Fruit fly (Drosophila melanogaster) whole organism, embryonic: ENCODE data around the gene CG9776.

Experiments used
- Atf6 ChIP-seq: fragments of 200-800 bp; sonication (Bioruptor generic); IDR thresholded peaks from 2 replicates; pipeline ENCODE4 v1.3.6; 2022; ENCODE audit warnings: missing biosample characterization, missing genetic modification characterization
- Bgb ChIP-seq: fragments of 200-800 bp; sonication (Bioruptor generic); IDR thresholded peaks from 2 replicates; pipeline ENCODE4 v1.3.6; 2022; ENCODE audit warnings: missing biosample characterization, missing genetic modification characterization; ENCODE audit not compliant: partially characterized antibody
- C15 ChIP-seq: fragments of 200-800 bp; sonication (Bioruptor generic); IDR thresholded peaks from 3 replicates; pipeline ENCODE4 v1.3.6; 2022; ENCODE audit warnings: missing biosample characterization, missing genetic modification characterization
- CG10543 ChIP-seq: fragments of 200-800 bp; sonication (Bioruptor generic); optimal IDR thresholded peaks from 3 replicates; lab custom pipeline; 2017; ENCODE audit warnings: missing biosample characterization, mild to moderate bottlenecking, missing genetic modification characterization, moderate library complexity
- CG10565 ChIP-seq: fragments of 200-800 bp; sonication (Bioruptor generic); optimal IDR thresholded peaks from 3 replicates; lab custom pipeline; 2016; ENCODE audit warnings: missing biosample characterization, mild to moderate bottlenecking, missing genetic modification characterization
- CG11695 ChIP-seq: fragments of 200-800 bp; sonication (Bioruptor generic); IDR thresholded peaks from 3 replicates; pipeline ENCODE4 v1.3.6; 2022; ENCODE audit warnings: missing biosample characterization, missing genetic modification characterization
- CG12155 ChIP-seq: fragments of 200-800 bp; sonication (Bioruptor generic); optimal IDR thresholded peaks from 3 replicates; lab custom pipeline; 2016; ENCODE audit warnings: missing biosample characterization, missing genetic modification characterization
- CG12236 ChIP-seq: fragments of 200-800 bp; sonication (Bioruptor generic); optimal IDR thresholded peaks from 2 replicates; lab custom pipeline; 2016; ENCODE audit warnings: missing biosample characterization, missing genetic modification characterization
- CG12391 ChIP-seq: fragments of 200-800 bp; sonication (Bioruptor generic); optimal IDR thresholded peaks from 3 replicates; lab custom pipeline; 2018; ENCODE audit warnings: missing biosample characterization, mild to moderate bottlenecking, missing genetic modification characterization, moderate library complexity
- CG16813 ChIP-seq: fragments of 200-800 bp; sonication (Bioruptor generic); IDR thresholded peaks from 3 replicates; pipeline ENCODE4 v1.3.6; 2022; ENCODE audit warnings: missing biosample characterization, missing genetic modification characterization; ENCODE audit not compliant: partially characterized antibody
- CG18011 ChIP-seq: fragments of 200-800 bp; sonication (Bioruptor generic); optimal IDR thresholded peaks from 2 replicates; lab custom pipeline; 2017; ENCODE audit warnings: missing biosample characterization, missing genetic modification characterization, mild to moderate bottlenecking, moderate library complexity, missing genotype
- CG18599 ChIP-seq: fragments of 200-800 bp; sonication (Bioruptor generic); optimal IDR thresholded peaks from 3 replicates; lab custom pipeline; 2017; ENCODE audit warnings: missing biosample characterization, missing genetic modification characterization, mild to moderate bottlenecking, moderate library complexity, missing genetic modification reagents
- CG2678 ChIP-seq: fragments of 200-800 bp; sonication (Bioruptor generic); optimal IDR thresholded peaks from 3 replicates; lab custom pipeline; 2019; ENCODE audit warnings: missing biosample characterization, mild to moderate bottlenecking, missing genetic modification characterization, moderate library complexity
- CG3065 ChIP-seq: fragments of 200-800 bp; sonication (Bioruptor generic); optimal IDR thresholded peaks from 2 replicates; lab custom pipeline; 2016; ENCODE audit warnings: missing biosample characterization, missing genetic modification characterization
- CG31365 ChIP-seq: fragments of 200-800 bp; sonication (Bioruptor generic); optimal IDR thresholded peaks from 2 replicates; lab custom pipeline; 2018; ENCODE audit warnings: missing biosample characterization, mild to moderate bottlenecking, missing genetic modification characterization
- CG32532 ChIP-seq: fragments of 200-800 bp; sonication (Bioruptor generic); IDR thresholded peaks from 2 replicates; pipeline ENCODE4 v1.3.6; 2022; ENCODE audit warnings: missing biosample characterization, missing genetic modification characterization
- CG32772 ChIP-seq: fragments of 200-800 bp; sonication (Bioruptor generic); IDR thresholded peaks from 2 replicates; pipeline ENCODE4 v1.3.6; 2022; ENCODE audit warnings: missing biosample characterization, missing genetic modification characterization
- CG34422 ChIP-seq: fragments of 200-800 bp; sonication (Bioruptor generic); IDR thresholded peaks from 3 replicates; pipeline ENCODE4 v1.3.6; 2022; ENCODE audit warnings: missing biosample characterization, missing genetic modification characterization
- CG3995 ChIP-seq: fragments of 200-800 bp; sonication (Bioruptor generic); optimal IDR thresholded peaks from 3 replicates; lab custom pipeline; 2016; ENCODE audit warnings: missing biosample characterization, missing genetic modification characterization
- CG4820 ChIP-seq: fragments of 200-800 bp; sonication (Bioruptor generic); optimal IDR thresholded peaks from 3 replicates; lab custom pipeline; 2016; ENCODE audit warnings: missing biosample characterization, missing genetic modification characterization
- CG6854 ChIP-seq: fragments of 200-800 bp; sonication (Bioruptor generic); optimal IDR thresholded peaks from 3 replicates; lab custom pipeline; 2017; ENCODE audit warnings: missing biosample characterization, mild to moderate bottlenecking, missing genetic modification characterization
- CG7928 ChIP-seq: fragments of 200-800 bp; sonication (Bioruptor generic); optimal IDR thresholded peaks from 2 replicates; lab custom pipeline; 2017; ENCODE audit warnings: missing biosample characterization, mild to moderate bottlenecking, missing genetic modification characterization
- CG9817 ChIP-seq: fragments of 200-800 bp; sonication (Bioruptor generic); optimal IDR thresholded peaks from 2 replicates; lab custom pipeline; 2018; ENCODE audit warnings: missing biosample characterization, mild to moderate bottlenecking, missing genetic modification characterization, moderate library complexity
- Dbx ChIP-seq: fragments of 200-800 bp; sonication (Bioruptor generic); IDR thresholded peaks from 3 replicates; pipeline ENCODE4 v1.3.6; 2022; ENCODE audit warnings: missing biosample characterization, missing genetic modification characterization
- Dref ChIP-seq: fragments of 200-800 bp; sonication (Bioruptor generic); IDR thresholded peaks from 2 replicates; pipeline ENCODE4 v1.3.6; 2022; ENCODE audit warnings: missing biosample characterization, missing genetic modification characterization
- Drgx ChIP-seq: fragments of 200-800 bp; sonication (Bioruptor generic); IDR thresholded peaks from 2 replicates; pipeline ENCODE4 v1.3.6; 2022; ENCODE audit warnings: missing biosample characterization, missing genetic modification characterization
- Fer1 ChIP-seq: fragments of 200-800 bp; sonication (Bioruptor generic); optimal IDR thresholded peaks from 2 replicates; lab custom pipeline; 2017; ENCODE audit warnings: missing biosample characterization, mild to moderate bottlenecking, missing genetic modification characterization
- H2.0 ChIP-seq: fragments of 200-800 bp; sonication (Bioruptor generic); IDR thresholded peaks from 2 replicates; pipeline ENCODE4 v1.3.6; 2022; ENCODE audit warnings: missing biosample characterization, missing genetic modification characterization
- MESR4 ChIP-seq: fragments of 200-800 bp; sonication (Bioruptor generic); optimal IDR thresholded peaks from 2 replicates; lab custom pipeline; 2018; ENCODE audit warnings: missing biosample characterization, mild to moderate bottlenecking, missing genetic modification characterization, moderate library complexity
- NFAT ChIP-seq: fragments of 200-800 bp; sonication (Bioruptor generic); IDR thresholded peaks from 2 replicates; pipeline ENCODE4 v1.3.6; 2022; ENCODE audit warnings: missing biosample characterization, missing genetic modification characterization
- Scr ChIP-seq: fragments of 200-800 bp; sonication (Bioruptor generic); IDR thresholded peaks from 2 replicates; pipeline ENCODE4 v1.3.6; 2022; ENCODE audit warnings: missing biosample characterization, missing genetic modification characterization; ENCODE audit not compliant: partially characterized antibody
- Xrp1 ChIP-seq: fragments of 200-800 bp; sonication (Bioruptor generic); IDR thresholded peaks from 2 replicates; pipeline ENCODE4 v1.3.6; 2022; ENCODE audit warnings: missing biosample characterization, missing genetic modification characterization
- YL-1 ChIP-seq: fragments of 200-800 bp; sonication (Bioruptor generic); optimal IDR thresholded peaks from 3 replicates; lab custom pipeline; 2017; ENCODE audit warnings: missing biosample characterization, mild to moderate bottlenecking, missing genetic modification characterization
- cas ChIP-seq: fragments of 200-800 bp; sonication (Bioruptor generic); IDR thresholded peaks from 2 replicates; pipeline ENCODE4 v1.3.6; 2022; ENCODE audit warnings: missing biosample characterization, missing genetic modification characterization
- chm ChIP-seq: fragments of 200-800 bp; sonication (Bioruptor generic); IDR thresholded peaks from 2 replicates; pipeline ENCODE4 v1.3.6; 2022; ENCODE audit warnings: missing biosample characterization, missing genetic modification characterization
- dmrt11E ChIP-seq: fragments of 200-800 bp; sonication (Bioruptor generic); optimal IDR thresholded peaks from 3 replicates; lab custom pipeline; 2018; ENCODE audit warnings: missing biosample characterization, mild to moderate bottlenecking, missing genetic modification characterization, moderate library complexity
- fd96Cb ChIP-seq: fragments of 200-800 bp; sonication (Bioruptor generic); optimal IDR thresholded peaks from 2 replicates; lab custom pipeline; 2018; ENCODE audit warnings: missing biosample characterization, mild to moderate bottlenecking, missing genetic modification characterization, moderate library complexity
- ham ChIP-seq: fragments of 200-800 bp; sonication (Bioruptor generic); IDR thresholded peaks from 2 replicates; pipeline ENCODE4 v1.3.6; 2022; ENCODE audit warnings: missing biosample characterization, missing genetic modification characterization
- hb ChIP-seq: fragments of 200-800 bp; sonication (Bioruptor generic); IDR thresholded peaks from 3 replicates; pipeline ENCODE4 v1.3.6; 2022; ENCODE audit warnings: missing biosample characterization, missing genetic modification characterization; ENCODE audit not compliant: partially characterized antibody
- hbn ChIP-seq: fragments of 200-800 bp; sonication (Bioruptor generic); IDR thresholded peaks from 2 replicates; pipeline ENCODE4 v1.3.6; 2022; ENCODE audit warnings: missing biosample characterization, missing genetic modification characterization; ENCODE audit not compliant: partially characterized antibody
- insv ChIP-seq, 2 experiments: fragments of 200-800 bp; sonication (Bioruptor generic); optimal IDR thresholded peaks; 3 replicates each; lab custom pipeline; 2016 to 2018; ENCODE audit warnings: missing biosample characterization in 2 of 2, missing genetic modification characterization in 2 of 2
- jing ChIP-seq: fragments of 200-800 bp; sonication (Bioruptor generic); optimal IDR thresholded peaks from 2 replicates; lab custom pipeline; 2018; ENCODE audit warnings: missing biosample characterization, mild to moderate bottlenecking, missing genetic modification characterization
- knrl ChIP-seq: fragments of 200-800 bp; sonication (Bioruptor generic); IDR thresholded peaks from 3 replicates; pipeline ENCODE4 v1.3.6; 2022; ENCODE audit warnings: missing biosample characterization, missing genetic modification characterization; ENCODE audit not compliant: partially characterized antibody
- luna ChIP-seq: fragments of 200-800 bp; sonication (Bioruptor generic); optimal IDR thresholded peaks from 2 replicates; lab custom pipeline; 2016; ENCODE audit warnings: missing biosample characterization, missing genetic modification characterization
- prd ChIP-seq, 3 experiments: fragments of >200 bp in 2 of 3; fragments of 200-800 bp in 1 of 3; sonication (Bioruptor generic) in 1 of 3; optimal IDR thresholded peaks in 2 of 3; IDR thresholded peaks in 1 of 3; 2 replicates in 2 of 3; 3 replicates in 1 of 3; pipeline versions ENCODE4 v1.3.6 to Lab custom; 2017 to 2022; ENCODE audit warnings: missing biosample characterization in 1 of 3, missing genetic modification characterization in 1 of 3
- pzg ChIP-seq: fragments of 200-800 bp; sonication (Bioruptor generic); optimal IDR thresholded peaks from 3 replicates; lab custom pipeline; 2018; ENCODE audit warnings: missing biosample characterization, mild to moderate bottlenecking, missing genetic modification characterization, moderate library complexity
- schlank ChIP-seq: fragments of 200-800 bp; sonication (Bioruptor generic); optimal IDR thresholded peaks from 2 replicates; lab custom pipeline; 2018; ENCODE audit warnings: missing biosample characterization, mild to moderate bottlenecking, missing genetic modification characterization
- seq ChIP-seq: fragments of 200-800 bp; sonication (Bioruptor generic); IDR thresholded peaks from 2 replicates; pipeline ENCODE4 v1.3.6; 2022; ENCODE audit warnings: missing biosample characterization, missing genetic modification characterization
- stc ChIP-seq: fragments of 200-800 bp; sonication (Bioruptor generic); IDR thresholded peaks from 2 replicates; pipeline ENCODE4 v1.3.6; 2022; ENCODE audit warnings: missing biosample characterization, missing genetic modification characterization
- tap ChIP-seq: fragments of 200-800 bp; optimal IDR thresholded peaks from 3 replicates; lab custom pipeline; 2019; ENCODE audit warnings: missing biosample characterization, mild to moderate bottlenecking, missing genetic modification characterization, moderate library complexity
- trh ChIP-seq: fragments of 200-800 bp; sonication (Bioruptor generic); optimal IDR thresholded peaks from 2 replicates; lab custom pipeline; 2016; ENCODE audit warnings: missing biosample characterization, missing genetic modification characterization

The CG9776 gene

dm6 chr3R:4310683-4311066 lies 23.2 kb downstream of the CG9776 start, which contains the start of gene Vps24 (continued):
- TF ChIP-seq jing (no peak), CG7928 (GFP tag; lab: Kevin White, UChicago) (no peak), CG16813 (peak; percentile 57), prd (optimal IDR thresholded peaks at IDR 0.05; lab: Kevin White, UChicago) (no peak), prd (GFP tag; IDR thresholded peaks at IDR 0.05; lab: Robert Waterston, UW) (no peak), CG18011 (GFP tag; lab: Kevin White, UChicago) (no peak), CG10543 (GFP tag; lab: Kevin White, UChicago) (no peak), CG4820 (GFP tag; lab: Kevin White, UChicago) (no peak), CG3995 (GFP tag; lab: Kevin White, UChicago) (peak; percentile 28), NFAT (GFP tag; lab: Robert Waterston, UW) (no peak), CG32532 (GFP tag; lab: Robert Waterston, UW) (no peak), hbn (GFP tag; lab: Robert Waterston, UW) (peak; percentile 51; the same call in 1 of the 2 replicates), Dbx (GFP tag; lab: Robert Waterston, UW) (no peak), CG9817 (tag; lab: Kevin White, UChicago) (no peak), Drgx (GFP tag; lab: Robert Waterston, UW) (no peak), CG34422 (no peak), Atf6 (GFP tag; lab: Robert Waterston, UW) (no peak), trh (GFP tag; lab: Kevin White, UChicago) (no peak), Dref (GFP tag; lab: Robert Waterston, UW) (no peak; the same call in none of the 2 replicates), tap (tag; lab: Kevin White, UChicago) (no peak), Bgb (GFP tag; lab: Robert Waterston, UW) (peak; percentile 37; the same call in 1 of the 2 replicates), hb (GFP tag; lab: Robert Waterston, UW) (no peak), luna (no peak), insv (GFP tag; optimal IDR thresholded peaks at IDR 0.05; lab: Kevin White, UChicago) (peak in 1 of 2 experiments; percentile 85), Fer1 (GFP tag; lab: Kevin White, UChicago) (no peak), CG10565 (GFP tag; lab: Kevin White, UChicago) (no peak), CG31365 (tag; lab: Kevin White, UChicago) (no peak), CG2678 (tag; lab: Kevin White, UChicago) (no peak), CG6854 (GFP tag; lab: Kevin White, UChicago) (no peak), CG12236 (no peak), Xrp1 (GFP tag; lab: Robert Waterston, UW) (no peak), CG11695 (GFP tag; lab: Robert Waterston, UW) (no peak), ham (GFP tag; lab: Robert Waterston, UW) (no peak), cas (GFP tag; lab: Robert Waterston, UW) (no peak), knrl (GFP tag; lab: Robert Waterston, UW) (peak; percentile 53; the same call in 2 of the 3 replicates), CG32772 (GFP tag; lab: Robert Waterston, UW) (no peak), CG18599 (no peak), pzg (GFP tag; lab: Kevin White, UChicago) (peak; percentile 21), seq (GFP tag; lab: Robert Waterston, UW) (no peak), schlank (tag; lab: Kevin White, UChicago) (no peak), dmrt11E (no peak), H2.0 (GFP tag; lab: Robert Waterston, UW) (no peak), CG3065 (GFP tag; lab: Kevin White, UChicago) (no peak), YL-1 (GFP tag; lab: Kevin White, UChicago) (peak; percentile 22), stc (GFP tag; lab: Robert Waterston, UW) (no peak), chm (no peak), C15 (GFP tag; lab: Robert Waterston, UW) (no peak), CG12155 (GFP tag; lab: Kevin White, UChicago) (no peak), CG12391 (tag; lab: Kevin White, UChicago) (no peak), Scr (peak; percentile 66), MESR4 (GFP tag; lab: Kevin White, UChicago) (peak; percentile 82), fd96Cb (tag; lab: Kevin White, UChicago) (no peak)
